Fruit fly (Drosophila melanogaster) whole organism, wandering third instar larva: ENCODE measurements around the gene Swip-1.

ENCODE experiments used
- Dif ChIP-seq: fragments of 200-275, 200-300 bp; sonication (Bioruptor generic); optimal IDR thresholded peaks from 2 replicates; lab custom pipeline; 2018; ENCODE audit warnings: missing biosample characterization, missing genetic modification characterization; ENCODE audit not compliant: partially characterized antibody
- Jra ChIP-seq: sonication (Bioruptor generic); optimal IDR thresholded peaks from 2 replicates; lab custom pipeline; 2016; ENCODE audit warnings: missing biosample characterization, missing genetic modification characterization
- Mio ChIP-seq: sonication (Bioruptor generic); optimal IDR thresholded peaks from 2 replicates; lab custom pipeline; 2016; ENCODE audit warnings: missing biosample characterization, missing genetic modification characterization
- fru ChIP-seq: fragments of 200-800 bp; sonication (Bioruptor generic); optimal IDR thresholded peaks from 3 replicates; lab custom pipeline; 2016; ENCODE audit warnings: missing biosample characterization, mild to moderate bottlenecking, missing genetic modification characterization

dm6 chr2L:18936056-18936455, 51.0 kb downstream of the Swip-1 start:
- TF ChIP-seq Mio, result no peak
- no peak for TF ChIP-seq fru (GFP tag; lab: Kevin White, UChicago)
- no peak for TF ChIP-seq Jra
- peak; percentile 71 for TF ChIP-seq Dif (GFP tag; lab: Kevin White, UChicago)
